Worm (Caenorhabditis elegans): ENCODE results near the gene tbc-7.

Gene tbc-7

ce11 chrX:5147918-5148317 is 13.8 kb downstream of the tbc-7 start, which contains the start of gene C31H2.14:
Gene C31H2.14 (plus strand): TSS chrX:5148218.
- TF ChIP-seq unc-62 (GFP tag; optimal IDR thresholded peaks at IDR 0.05), result no peak

ce11 chrX:5150389-5150788 is 16.3 kb downstream of the tbc-7 start, which contains the start of gene dpy-8:
Gene dpy-8 (minus strand): TSS chrX:5150476.
- TF ChIP-seq unc-62 (GFP tag; optimal IDR thresholded peaks at IDR 0.05), result no peak

- TF ChIP-seq unc-62 (GFP tag; optimal IDR thresholded peaks at IDR 0.05), result no peak
These were observed 17.3 kb downstream of the tbc-7 start for ce11 chrX:5151403-5151802.

- no peak for TF ChIP-seq unc-62 (GFP tag; optimal IDR thresholded peaks at IDR 0.05)
These were observed 17.8 kb downstream of the tbc-7 start for ce11 chrX:5151866-5152265.

- TF ChIP-seq unc-62 (GFP tag; optimal IDR thresholded peaks at IDR 0.05), result no peak
These were observed 18.9 kb downstream of the tbc-7 start for ce11 chrX:5152931-5153330.

ce11 chrX:5154278-5154677 is 20.2 kb downstream of the tbc-7 start, which contains the start of gene C31H2.3:
Gene C31H2.3 (minus strand): TSS chrX:5154378.
- no peak for TF ChIP-seq unc-62 (GFP tag; optimal IDR thresholded peaks at IDR 0.05)

- TF ChIP-seq unc-62 (GFP tag; optimal IDR thresholded peaks at IDR 0.05), result no peak
These were observed 25.6 kb downstream of the tbc-7 start, which contains the start of gene C31H2.4 for ce11 chrX:5159645-5160044. Gene C31H2.4 (minus strand): TSS chrX:5159663.

- no peak for TF ChIP-seq unc-62 (GFP tag; optimal IDR thresholded peaks at IDR 0.05)
These were observed 28.7 kb downstream of the tbc-7 start, which contains the start of gene EGAP5.1 for ce11 chrX:5162755-5163154. Gene EGAP5.1 (plus strand): TSS chrX:5163055.

- no peak for TF ChIP-seq unc-62 (GFP tag; optimal IDR thresholded peaks at IDR 0.05)
These were observed 30.0 kb downstream of the tbc-7 start for ce11 chrX:5164054-5164453.

ce11 chrX:5165037-5165436 is 31.0 kb downstream of the tbc-7 start, which contains the start of gene mans-3:
Gene mans-3 (plus strand): TSS chrX:5165395.
- no peak for TF ChIP-seq unc-62 (GFP tag; optimal IDR thresholded peaks at IDR 0.05)

- TF ChIP-seq unc-62 (GFP tag; optimal IDR thresholded peaks at IDR 0.05), result no peak
These were observed 34.7 kb downstream of the tbc-7 start for ce11 chrX:5168770-5169169.

ce11 chrX:5171085-5171484 is 37.0 kb downstream of the tbc-7 start, which contains the start of gene T03G11.10:
Gene T03G11.10 (minus strand): TSS chrX:5171185.
- no peak for TF ChIP-seq unc-62 (GFP tag; optimal IDR thresholded peaks at IDR 0.05)

ce11 chrX:5174256-5174655 is 40.2 kb downstream of the tbc-7 start, which contains the start of gene zchc-1A:
Gene zchc-1A (plus strand): TSS chrX:5174369.
- TF ChIP-seq unc-62 (GFP tag; optimal IDR thresholded peaks at IDR 0.05), result no peak

- no peak for TF ChIP-seq unc-62 (GFP tag; optimal IDR thresholded peaks at IDR 0.05)
These were observed 45.0 kb downstream of the tbc-7 start, which contains the start of gene metl-9 for ce11 chrX:5179050-5179449. Gene metl-9 (minus strand): TSS chrX:5179150.

ce11 chrX:5179874-5180273 is 45.8 kb downstream of the tbc-7 start, which contains the start of gene sru-48:
Gene sru-48 (plus strand): TSS chrX:5180174.
- no peak for TF ChIP-seq unc-62 (GFP tag; optimal IDR thresholded peaks at IDR 0.05)

ce11 chrX:5183931-5184330 is 49.9 kb downstream of the tbc-7 start, which contains the start of gene T03G11.9:
Gene T03G11.9 (plus strand): TSS chrX:5184231.
- TF ChIP-seq unc-62 (GFP tag; optimal IDR thresholded peaks at IDR 0.05), result no peak

ce11 chrX:5188977-5189376 is 54.9 kb downstream of the tbc-7 start, which contains the start of gene zig-6:
Gene zig-6 (minus strand): TSS chrX:5189077.
- no peak for TF ChIP-seq unc-62 (GFP tag; optimal IDR thresholded peaks at IDR 0.05)

ce11 chrX:5190061-5190460 is 56.0 kb downstream of the tbc-7 start:
- no peak for TF ChIP-seq unc-62 (GFP tag; optimal IDR thresholded peaks at IDR 0.05)
